Fruit fly (Drosophila melanogaster): ENCODE results near the gene Esp.

Esp gene

DNA sequence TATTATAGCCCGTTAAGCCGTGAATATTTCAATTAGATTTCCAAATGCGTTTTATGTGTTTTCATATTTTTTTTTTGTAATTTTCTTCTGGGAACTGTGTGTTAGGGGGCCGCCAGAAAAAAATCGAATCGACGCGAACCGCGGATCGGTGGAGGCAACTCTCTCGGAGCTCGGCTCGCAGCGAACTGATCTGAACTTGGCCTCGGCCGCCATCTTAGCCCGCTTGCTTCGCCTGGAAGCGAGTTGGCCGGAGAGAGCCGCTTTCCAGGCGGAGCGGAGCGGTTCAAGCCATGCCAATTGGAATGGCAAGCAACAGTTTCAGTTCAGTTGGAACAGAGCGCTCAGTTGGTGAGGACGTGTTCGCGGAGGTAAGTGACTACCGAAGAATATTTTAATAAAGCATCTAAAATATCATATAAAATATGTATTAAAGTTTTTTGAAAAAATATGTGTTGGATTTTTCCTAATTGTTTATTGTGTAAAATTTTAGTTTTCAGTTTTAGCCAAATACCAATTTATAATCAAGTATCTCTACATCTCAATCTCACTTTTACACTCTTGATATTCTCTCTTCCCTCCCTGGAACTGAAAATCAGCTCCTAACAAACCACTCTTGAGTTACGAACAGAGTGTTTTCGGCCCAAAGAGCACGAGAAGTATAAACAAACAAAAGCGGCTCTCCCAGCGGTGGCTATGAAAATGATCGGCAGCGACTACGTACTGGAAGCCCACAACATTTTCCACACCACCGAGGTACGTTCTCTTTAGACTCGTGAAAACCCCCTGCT, 52.9 kb downstream of the Esp start, which contains the start of the genes CG31121 and CG11069 (continued):
- no peak for TF ChIP-seq wek (GFP tag; optimal IDR thresholded peaks at IDR 0.05)
- no peak for TF ChIP-seq CG32532 (GFP tag; IDR thresholded peaks at IDR 0.05)
- peak; percentile 74 for TF ChIP-seq z (GFP tag; IDR thresholded peaks at IDR 0.05)
- TF ChIP-seq CG12769 (tag; optimal IDR thresholded peaks at IDR 0.05): no peak
- TF ChIP-seq Ada2b (GFP tag; IDR thresholded peaks at IDR 0.05): no peak
- TF ChIP-seq tio (GFP tag; optimal IDR thresholded peaks at IDR 0.05): no peak
- TF ChIP-seq kni (GFP tag; optimal IDR thresholded peaks at IDR 0.05): peak; percentile 50
- TF ChIP-seq shn (GFP tag; optimal IDR thresholded peaks at IDR 0.05): no peak
- no peak for TF ChIP-seq CG30020 (tag; optimal IDR thresholded peaks at IDR 0.05)
- 0 out of 3 replicates have a peak, but pooled peaks have one; percentile 42 for TF ChIP-seq Opbp (GFP tag; IDR thresholded peaks at IDR 0.05; ENCODE audit: partially characterized antibody)
